Worm (Caenorhabditis elegans) whole organism, L2 larva: ENCODE data around the gene nhr-141.

ENCODE experiments used
- C34F6.9 ChIP-seq: fragments of 150-350 bp; optimal IDR thresholded peaks from 2 replicates; lab custom pipeline; 2014; ENCODE audit warnings: missing biosample characterization, missing genetic modification characterization
- F13H6.1 ChIP-seq: sonication (generic microtip); optimal IDR thresholded peaks from 2 replicates; lab custom pipeline; 2016; ENCODE audit warnings: missing genetic modification characterization, missing compliant biosample characterization
- R02D3.7 ChIP-seq: fragments of 150-350 bp; optimal IDR thresholded peaks from 2 replicates; lab custom pipeline; 2014; ENCODE audit warnings: missing biosample characterization, missing genetic modification characterization
- Y55F3AM.14 ChIP-seq: fragments of 200-800 bp; sonication (Bioruptor generic); optimal IDR thresholded peaks from 2 replicates; lab custom pipeline; 2018; ENCODE audit warnings: mild to moderate bottlenecking, missing genetic modification characterization, missing compliant biosample characterization
- alr-1 ChIP-seq: fragments of 150-350 bp; optimal IDR thresholded peaks from 2 replicates; lab custom pipeline; 2014; ENCODE audit warnings: missing biosample characterization, missing genetic modification characterization
- ama-1 ChIP-seq: fragments of 150-350 bp; optimal IDR thresholded peaks from 2 replicates; lab custom pipeline; 2018; ENCODE audit warnings: inconsistent platforms
- ceh-82 ChIP-seq: fragments of 150-350 bp; optimal IDR thresholded peaks from 2 replicates; lab custom pipeline; 2014; ENCODE audit warnings: missing biosample characterization, missing genetic modification characterization
- crh-2 ChIP-seq: sonication (generic microtip); optimal IDR thresholded peaks from 2 replicates; lab custom pipeline; 2017; ENCODE audit warnings: missing biosample characterization, missing genetic modification characterization
- egl-27 ChIP-seq: sonication (generic microtip); optimal IDR thresholded peaks from 3 replicates; lab custom pipeline; 2017; ENCODE audit warnings: missing biosample characterization, missing genetic modification reagents, missing genetic modification characterization
- elt-1 ChIP-seq: fragments of 150-350 bp; optimal IDR thresholded peaks from 2 replicates; lab custom pipeline; 2014; ENCODE audit warnings: missing biosample characterization, missing genetic modification characterization
- fos-1 ChIP-seq: fragments of 150-350 bp; optimal IDR thresholded peaks from 2 replicates; lab custom pipeline; 2014; ENCODE audit warnings: missing biosample characterization, missing genetic modification characterization
- gmeb-1 ChIP-seq: fragments of 150-350 bp; optimal IDR thresholded peaks from 2 replicates; lab custom pipeline; 2014; ENCODE audit warnings: missing biosample characterization, missing genetic modification characterization
- lin-11 ChIP-seq: fragments of 150-350 bp; sonication (generic microtip); optimal IDR thresholded peaks from 2 replicates; lab custom pipeline; 2014; ENCODE audit warnings: missing biosample characterization, missing genetic modification characterization, inconsistent platforms, mixed read lengths
- lin-13 ChIP-seq: fragments of 150-350 bp; optimal IDR thresholded peaks from 2 replicates; lab custom pipeline; 2014; ENCODE audit warnings: missing biosample characterization, missing genetic modification reagents, missing genetic modification characterization
- lin-39 ChIP-seq: fragments of 150-350 bp; optimal IDR thresholded peaks from 2 replicates; lab custom pipeline; 2014; ENCODE audit warnings: missing biosample characterization, missing genetic modification reagents, missing genetic modification characterization
- lsy-2 ChIP-seq, 2 experiments: fragments of 150-350 bp in 1 of 2; sonication (generic microtip) in 1 of 2; optimal IDR thresholded peaks; 2 replicates each; lab custom pipeline; 2014 to 2017; ENCODE audit warnings: missing biosample characterization in 2 of 2, missing genetic modification characterization in 2 of 2
- mab-5 ChIP-seq: fragments of 150-350 bp; optimal IDR thresholded peaks from 2 replicates; lab custom pipeline; 2014; ENCODE audit warnings: missing biosample characterization, missing genetic modification characterization
- mdl-1 ChIP-seq, 2 experiments: fragments of 150-350 bp in 1 of 2; sonication (generic microtip) in 1 of 2; optimal IDR thresholded peaks; 2 replicates each; lab custom pipeline; 2017; ENCODE audit warnings: missing biosample characterization in 2 of 2, missing genetic modification characterization in 2 of 2
- nhr-10 ChIP-seq: sonication (generic microtip); optimal IDR thresholded peaks from 2 replicates; lab custom pipeline; 2017; ENCODE audit warnings: missing biosample characterization, missing genetic modification characterization
- nhr-12 ChIP-seq: fragments of 150-350 bp; optimal IDR thresholded peaks from 2 replicates; lab custom pipeline; 2014; ENCODE audit warnings: missing biosample characterization, missing genetic modification characterization
- nhr-129 ChIP-seq: fragments of 150-350 bp; optimal IDR thresholded peaks from 2 replicates; lab custom pipeline; 2014; ENCODE audit warnings: missing biosample characterization, missing genetic modification characterization
- nhr-21 ChIP-seq: fragments of 150-350 bp; optimal IDR thresholded peaks from 2 replicates; lab custom pipeline; 2014; ENCODE audit warnings: missing biosample characterization, missing genetic modification characterization
- nhr-23 ChIP-seq: fragments of 150-350 bp; optimal IDR thresholded peaks from 2 replicates; lab custom pipeline; 2014; ENCODE audit warnings: missing biosample characterization, missing genetic modification reagents, missing genetic modification characterization
- nhr-237 ChIP-seq: fragments of 150-350 bp; optimal IDR thresholded peaks from 2 replicates; lab custom pipeline; 2014; ENCODE audit warnings: missing biosample characterization, missing genetic modification characterization
- nhr-25 ChIP-seq: fragments of 150-350 bp; sonication (generic microtip); optimal IDR thresholded peaks from 3 replicates; lab custom pipeline; 2014; ENCODE audit warnings: missing biosample characterization, missing genetic modification characterization
- peb-1 ChIP-seq: fragments of 150-350 bp; optimal IDR thresholded peaks from 2 replicates; lab custom pipeline; 2014; ENCODE audit warnings: missing biosample characterization, missing genetic modification characterization
- skn-1 ChIP-seq: sonication (generic microtip); optimal IDR thresholded peaks from 2 replicates; lab custom pipeline; 2017; ENCODE audit warnings: missing biosample characterization, missing genetic modification characterization
- sma-9 ChIP-seq, 2 experiments: fragments of 150-350 bp in 1 of 2; sonication (generic microtip) in 1 of 2; optimal IDR thresholded peaks; 2 replicates each; lab custom pipeline; 2014 to 2016; ENCODE audit warnings: missing genetic modification characterization in 2 of 2, mild to moderate bottlenecking in 1 of 2, missing biosample characterization in 1 of 2, missing compliant biosample characterization in 1 of 2, missing genetic modification reagents in 1 of 2, moderate library complexity in 1 of 2
- zag-1 ChIP-seq: fragments of 150-350 bp; optimal IDR thresholded peaks from 2 replicates; lab custom pipeline; 2014; ENCODE audit warnings: missing biosample characterization, missing genetic modification characterization
- ztf-1 ChIP-seq: fragments of 200-800 bp; sonication (Bioruptor generic); conservative IDR thresholded peaks from 2 replicates; pipeline ENCODE4 v1.3.6; 2022; ENCODE audit warnings: missing genetic modification characterization, missing compliant biosample characterization
- ztf-11 ChIP-seq: sonication (generic microtip); optimal IDR thresholded peaks from 2 replicates; lab custom pipeline; 2017; ENCODE audit warnings: missing biosample characterization, missing genetic modification characterization

Gene nhr-141

ce11 chrV:7465509-7465908 is 21.0 kb downstream of the nhr-141 start, which contains the start of gene F25E5.1:
Gene F25E5.1 (plus strand): TSS chrV:7465884.
- no peak for TF ChIP-seq ceh-82 (tag; lab: Kevin White, UChicago)
- no peak for TF ChIP-seq lin-39 (tag; lab: Kevin White, UChicago)
- TF ChIP-seq crh-2 (tag; lab: Kevin White, UChicago), result peak; percentile 75
- TF ChIP-seq C34F6.9, result peak; percentile 87
- peak; percentile 53 for TF ChIP-seq lin-13 (GFP tag; lab: Kevin White, UChicago)
- no peak for TF ChIP-seq alr-1 (tag; lab: Kevin White, UChicago)
- peak; percentile 55 for TF ChIP-seq fos-1 (tag; lab: Kevin White, UChicago)
- peak in 1 of 2 experiments; percentile 57 for TF ChIP-seq mdl-1 (tag; optimal IDR thresholded peaks at IDR 0.05; lab: Kevin White, UChicago)
- TF ChIP-seq mab-5 (tag; lab: Kevin White, UChicago), result peak; percentile 56
- TF ChIP-seq F13H6.1 (tag; lab: Kevin White, UChicago), result peak; percentile 78
- no peak for TF ChIP-seq nhr-129 (tag; lab: Kevin White, UChicago)
- TF ChIP-seq lin-11, result peak; percentile 36
- peak; percentile 13 for TF ChIP-seq zag-1 (tag; lab: Kevin White, UChicago)
- TF ChIP-seq gmeb-1 (tag; lab: Kevin White, UChicago), result peak; percentile 56
- peak in 1 of 2 experiments; percentile 2 for TF ChIP-seq lsy-2 (tag; optimal IDR thresholded peaks at IDR 0.05; lab: Kevin White, UChicago)

- TF ChIP-seq ztf-11, result no peak
- no peak for TF ChIP-seq sma-9 (GFP tag; optimal IDR thresholded peaks at IDR 0.05; lab: Kevin White, UChicago)
- no peak for TF ChIP-seq sma-9 (tag; optimal IDR thresholded peaks at IDR 0.05; lab: Kevin White, UChicago)
- no peak for TF ChIP-seq nhr-10 (tag; lab: Kevin White, UChicago)
- no peak for TF ChIP-seq ztf-1
- TF ChIP-seq nhr-25 (tag; lab: Kevin White, UChicago), result no peak
- TF ChIP-seq nhr-12, result no peak
- TF ChIP-seq crh-2 (tag; lab: Kevin White, UChicago), result no peak
- TF ChIP-seq Y55F3AM.14 (GFP tag; lab: Kevin White, UChicago), result no peak
- no peak for TF ChIP-seq skn-1 (tag; lab: Kevin White, UChicago)
Observed at ce11 chrV:7472815-7473214, 28.4 kb downstream of the nhr-141 start, which contains the start of gene str-28. Gene str-28 (minus strand): TSS chrV:7472915.

ce11 chrV:7476766-7477165 is 32.3 kb downstream of the nhr-141 start, which contains the start of gene srh-125:
Gene srh-125 (minus strand): TSS chrV:7476866.
- TF ChIP-seq elt-1 (tag; lab: Kevin White, UChicago) (no peak), R02D3.7 (tag; lab: Kevin White, UChicago) (no peak), lsy-2 (tag; optimal IDR thresholded peaks at IDR 0.05; lab: Kevin White, UChicago) (no peak), peb-1 (tag; lab: Kevin White, UChicago) (no peak), nhr-237 (tag; lab: Kevin White, UChicago) (no peak), ztf-1 (no peak), lin-39 (tag; lab: Kevin White, UChicago) (no peak), nhr-12 (no peak), ama-1 (lab: Kevin White, UChicago) (no peak), ztf-11 (no peak), mab-5 (tag; lab: Kevin White, UChicago) (no peak)

ce11 chrV:7478404-7478803 is 33.9 kb downstream of the nhr-141 start, which contains the start of gene str-190:
Gene str-190 (minus strand): TSS chrV:7478504.
- TF ChIP-seq nhr-25 (tag; lab: Kevin White, UChicago) (no peak), egl-27 (tag; lab: Kevin White, UChicago) (no peak), nhr-21 (tag; lab: Kevin White, UChicago) (no peak), fos-1 (tag; lab: Kevin White, UChicago) (no peak), nhr-23 (tag; lab: Kevin White, UChicago) (no peak), nhr-12 (no peak), lin-11 (no peak), Y55F3AM.14 (GFP tag; lab: Kevin White, UChicago) (no peak), sma-9 (GFP tag; optimal IDR thresholded peaks at IDR 0.05; lab: Kevin White, UChicago) (no peak), sma-9 (tag; optimal IDR thresholded peaks at IDR 0.05; lab: Kevin White, UChicago) (no peak), F13H6.1 (tag; lab: Kevin White, UChicago) (no peak)

ce11 chrV:7480949-7481348 is 36.5 kb downstream of the nhr-141 start, which contains the start of gene C18B10.6:
Gene C18B10.6 (minus strand): TSS chrV:7481049.
- TF ChIP-seq skn-1 (tag; lab: Kevin White, UChicago) (no peak), crh-2 (tag; lab: Kevin White, UChicago) (no peak), alr-1 (tag; lab: Kevin White, UChicago) (no peak), zag-1 (tag; lab: Kevin White, UChicago) (no peak)
